Worm (Caenorhabditis elegans) whole organism, L1 larva: ENCODE measurements around the gene K06A4.6.

Source experiments
- blmp-1 ChIP-seq: fragments of 150-350 bp; optimal IDR thresholded peaks from 2 replicates; lab custom pipeline; 2014; ENCODE audit warnings: missing biosample characterization, missing genetic modification characterization
- efl-3 ChIP-seq: fragments of 200-800 bp; sonication (Bioruptor generic); optimal IDR thresholded peaks from 2 replicates; lab custom pipeline; 2018; ENCODE audit warnings: mild to moderate bottlenecking, missing genetic modification characterization, missing compliant biosample characterization
- egl-27 ChIP-seq, 2 experiments: fragments of 150-350 bp in 1 of 2; sonication (generic microtip); optimal IDR thresholded peaks; 3 replicates each; lab custom pipeline; 2017 to 2018; ENCODE audit warnings: missing biosample characterization in 2 of 2, missing genetic modification characterization in 2 of 2, missing genetic modification reagents in 2 of 2
- grh-1 ChIP-seq: fragments of 200-800 bp; sonication (Bioruptor generic); IDR thresholded peaks from 2 replicates; pipeline ENCODE4 v1.3.6; 2022; ENCODE audit warnings: missing genetic modification reagents, missing genetic modification characterization, missing compliant biosample characterization
- lin-39 ChIP-seq: fragments of 150-350 bp; optimal IDR thresholded peaks from 2 replicates; lab custom pipeline; 2014; ENCODE audit warnings: missing biosample characterization, missing genetic modification reagents, missing genetic modification characterization
- lsy-2 ChIP-seq, 2 experiments: fragments of 150-350 bp; optimal IDR thresholded peaks; 2 replicates each; lab custom pipeline; 2014; ENCODE audit warnings: missing biosample characterization in 2 of 2, missing genetic modification characterization in 2 of 2
- mdl-1 ChIP-seq, 2 experiments: fragments of 150-350 bp; optimal IDR thresholded peaks; 2 replicates each; lab custom pipeline; 2014 to 2017; ENCODE audit warnings: missing biosample characterization in 2 of 2, missing genetic modification characterization in 2 of 2, inconsistent platforms in 1 of 2
- nhr-11 ChIP-seq: fragments of 150-350 bp; optimal IDR thresholded peaks from 2 replicates; lab custom pipeline; 2014; ENCODE audit warnings: missing biosample characterization, missing genetic modification characterization
- nhr-237 ChIP-seq: fragments of 150-350 bp; optimal IDR thresholded peaks from 2 replicates; lab custom pipeline; 2014; ENCODE audit warnings: missing biosample characterization, missing genetic modification characterization
- nhr-28 ChIP-seq: fragments of 150-350 bp; optimal IDR thresholded peaks from 2 replicates; lab custom pipeline; 2014; ENCODE audit warnings: missing biosample characterization, missing genetic modification characterization
- nhr-77 ChIP-seq: fragments of 150-350 bp; optimal IDR thresholded peaks from 2 replicates; lab custom pipeline; 2014; ENCODE audit warnings: missing biosample characterization, missing genetic modification characterization
- sptf-1 ChIP-seq: fragments of 150-350 bp; optimal IDR thresholded peaks from 2 replicates; lab custom pipeline; 2014; ENCODE audit warnings: missing biosample characterization, missing genetic modification characterization

DNA sequence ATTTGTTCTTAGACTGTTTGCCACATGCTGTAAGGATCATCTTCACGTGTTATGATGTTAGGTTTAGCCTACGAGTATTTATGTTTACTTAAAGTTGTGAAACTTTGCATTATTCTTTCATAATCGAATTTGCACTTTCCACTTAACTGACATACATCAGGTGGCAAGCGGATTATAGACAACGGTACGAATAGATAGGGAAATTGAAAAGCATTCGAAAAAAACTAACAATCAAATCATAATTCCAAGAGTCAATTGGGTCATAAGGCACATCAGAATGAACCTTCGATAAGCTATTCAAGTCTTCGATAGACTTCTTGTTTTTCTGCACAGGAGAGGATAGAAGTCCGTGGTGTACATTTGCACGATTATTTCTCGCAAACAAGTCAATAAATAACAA is 12.0 kb upstream of the K06A4.6 start:
- no peak for TF ChIP-seq nhr-11
- TF ChIP-seq nhr-28, result no peak
- TF ChIP-seq nhr-77 (tag; lab: Kevin White, UChicago), result no peak
- TF ChIP-seq sptf-1 (tag; lab: Kevin White, UChicago), result no peak
- TF ChIP-seq lsy-2 (tag; optimal IDR thresholded peaks at IDR 0.05; lab: Kevin White, UChicago), result no peak
- no peak for TF ChIP-seq grh-1 (GFP tag; lab: Robert Waterston, UW)
- TF ChIP-seq mdl-1 (tag; optimal IDR thresholded peaks at IDR 0.05; lab: Kevin White, UChicago), result no peak
- no peak for TF ChIP-seq lin-39 (tag; lab: Kevin White, UChicago)
- no peak for TF ChIP-seq nhr-237 (tag; lab: Kevin White, UChicago)
- TF ChIP-seq efl-3 (GFP tag; lab: Kevin White, UChicago), result no peak
- no peak for TF ChIP-seq egl-27 (tag; optimal IDR thresholded peaks at IDR 0.05; lab: Kevin White, UChicago)
- no peak for TF ChIP-seq blmp-1 (tag; lab: Kevin White, UChicago)
